Fruit fly (Drosophila melanogaster): Measurements from ENCODE around the gene ph-d.

The ph-d gene

dm6 chrX:2083678-2084162 is 39.4 kb downstream of the ph-d start (continued):
- peak; percentile 91 for TF ChIP-seq eg (GFP tag; IDR thresholded peaks at IDR 0.05)
- peak; percentile 95 for TF ChIP-seq Met (GFP tag; optimal IDR thresholded peaks at IDR 0.05)
- peak; percentile 92 for TF ChIP-seq Gug (GFP tag; IDR thresholded peaks at IDR 0.05)
- TF ChIP-seq achi (GFP tag; optimal IDR thresholded peaks at IDR 0.05), result peak; percentile 93
- TF ChIP-seq fkh (GFP tag; optimal IDR thresholded peaks at IDR 0.05), result peak; percentile 60
- TF ChIP-seq Smox (GFP tag; optimal IDR thresholded peaks at IDR 0.05), result peak; percentile 92
- TF ChIP-seq Lpt (GFP tag; optimal IDR thresholded peaks at IDR 0.05), result peak; percentile 91
- peak; percentile 93 for TF ChIP-seq Eip75B (GFP tag; optimal IDR thresholded peaks at IDR 0.05)
- TF ChIP-seq CG11762 (GFP tag; optimal IDR thresholded peaks at IDR 0.05; ENCODE audit: insufficient read depth), result peak; percentile 89
- peak; percentile 95 for TF ChIP-seq Sox102F (GFP tag; optimal IDR thresholded peaks at IDR 0.05)
- TF ChIP-seq Ets21C (GFP tag; optimal IDR thresholded peaks at IDR 0.05), result peak; percentile 88
- peak; percentile 88 for TF ChIP-seq dac (GFP tag; optimal IDR thresholded peaks at IDR 0.05)

- TF ChIP-seq fd59A (GFP tag; optimal IDR thresholded peaks at IDR 0.05), result peak; percentile 83
- peak; percentile 86 for TF ChIP-seq CG3919 (GFP tag; optimal IDR thresholded peaks at IDR 0.05)
- peak; percentile 87 for TF ChIP-seq acj6 (GFP tag; optimal IDR thresholded peaks at IDR 0.05)
- TF ChIP-seq fd85E (GFP tag; optimal IDR thresholded peaks at IDR 0.05), result no peak
- TF ChIP-seq OdsH (GFP tag; optimal IDR thresholded peaks at IDR 0.05), result peak; percentile 89
- TF ChIP-seq Blimp-1 (GFP tag; optimal IDR thresholded peaks at IDR 0.05), result peak; percentile 21
- TF ChIP-seq CG6808 (GFP tag; optimal IDR thresholded peaks at IDR 0.05), result peak; percentile 80
- peak; percentile 88 for TF ChIP-seq topi (GFP tag; optimal IDR thresholded peaks at IDR 0.05)
- peak; percentile 97 for TF ChIP-seq Eip78C (GFP tag)
- peak; percentile 85 for TF ChIP-seq CG11294 (GFP tag; IDR thresholded peaks at IDR 0.05)
- TF ChIP-seq CG6854 (GFP tag; optimal IDR thresholded peaks at IDR 0.05), result no peak
- peak; percentile 85 for TF ChIP-seq CG6276 (GFP tag; optimal IDR thresholded peaks at IDR 0.05)
- TF ChIP-seq Eip93F (GFP tag; optimal IDR thresholded peaks at IDR 0.05), result no peak
- TF ChIP-seq pdm3 (GFP tag; optimal IDR thresholded peaks at IDR 0.05), result peak; percentile 90
- TF ChIP-seq Sox14 (GFP tag; optimal IDR thresholded peaks at IDR 0.05), result peak; percentile 81
- peak; percentile 92 for TF ChIP-seq CG31627 (GFP tag; optimal IDR thresholded peaks at IDR 0.05)
- peak; percentile 85 for TF ChIP-seq Ets21C (GFP tag; optimal IDR thresholded peaks at IDR 0.05)
- peak; percentile 74 for TF ChIP-seq CG34406 (GFP tag; optimal IDR thresholded peaks at IDR 0.05)
- peak; percentile 83 for TF ChIP-seq Eip75B (GFP tag; optimal IDR thresholded peaks at IDR 0.05)
- no peak for TF ChIP-seq CG4318 (GFP tag; optimal IDR thresholded peaks at IDR 0.05)
- TF ChIP-seq svp (GFP tag), result peak; percentile 90
- TF ChIP-seq CG8632 (GFP tag; optimal IDR thresholded peaks at IDR 0.05), result peak; percentile 75
- TF ChIP-seq CG3032 (tag; optimal IDR thresholded peaks at IDR 0.05), result peak; percentile 88
- peak; percentile 90 for TF ChIP-seq Hr4 (GFP tag; optimal IDR thresholded peaks at IDR 0.05)
- peak; percentile 82 for TF ChIP-seq CG7368 (GFP tag; optimal IDR thresholded peaks at IDR 0.05)
- TF ChIP-seq CG1621 (tag; optimal IDR thresholded peaks at IDR 0.05), result peak; percentile 86
- TF ChIP-seq spab (GFP tag; optimal IDR thresholded peaks at IDR 0.05), result peak; percentile 81
- peak; percentile 54 for TF ChIP-seq CG9139 (GFP tag; optimal IDR thresholded peaks at IDR 0.05)
- peak; percentile 86 for TF ChIP-seq lz (GFP tag; optimal IDR thresholded peaks at IDR 0.05)
- TF ChIP-seq CG6792 (GFP tag; optimal IDR thresholded peaks at IDR 0.05), result peak; percentile 83
- TF ChIP-seq CG10669 (GFP tag; optimal IDR thresholded peaks at IDR 0.05), result peak; percentile 90
- TF ChIP-seq Ets96B (tag; optimal IDR thresholded peaks at IDR 0.05), result peak; percentile 89
- TF ChIP-seq CG8319 (GFP tag; optimal IDR thresholded peaks at IDR 0.05), result peak; percentile 74
- peak; percentile 78 for TF ChIP-seq CG16779 (tag; optimal IDR thresholded peaks at IDR 0.05)
- peak; percentile 94 for TF ChIP-seq CG6163 (GFP tag; IDR thresholded peaks at IDR 0.05)
- TF ChIP-seq Lpt (GFP tag; optimal IDR thresholded peaks at IDR 0.05), result peak; percentile 85
- peak; percentile 89 for TF ChIP-seq Gug (GFP tag; IDR thresholded peaks at IDR 0.05)
- TF ChIP-seq Met (GFP tag; optimal IDR thresholded peaks at IDR 0.05), result peak; percentile 79
- TF ChIP-seq Hr38 (GFP tag; optimal IDR thresholded peaks at IDR 0.05), result peak; percentile 67
- TF ChIP-seq Smox (GFP tag; optimal IDR thresholded peaks at IDR 0.05), result peak; percentile 80
- peak; percentile 85 for TF ChIP-seq dac (GFP tag; optimal IDR thresholded peaks at IDR 0.05)
- peak; percentile 80 for TF ChIP-seq vri (GFP tag; optimal IDR thresholded peaks at IDR 0.05)
- TF ChIP-seq CG11762 (GFP tag; optimal IDR thresholded peaks at IDR 0.05; ENCODE audit: insufficient read depth), result peak; percentile 83
- no peak for TF ChIP-seq fkh (GFP tag; optimal IDR thresholded peaks at IDR 0.05)
- peak; percentile 81 for TF ChIP-seq Sox102F (GFP tag; optimal IDR thresholded peaks at IDR 0.05)
- TF ChIP-seq ss (GFP tag; optimal IDR thresholded peaks at IDR 0.05), result peak; percentile 71 to 88
- TF ChIP-seq achi (GFP tag; optimal IDR thresholded peaks at IDR 0.05), result peak; percentile 82
Observed at dm6 chrX:2083109-2083508, 40.0 kb downstream of the ph-d start.

Measured in whole organism, prepupa.